Fruit fly (Drosophila melanogaster) whole organism, embryonic: ENCODE measurements around the gene CG1494.
A peak's percentile ranks its signal among the peaks of the same experiment; 100 is the strongest.

Experiments used
- B-H2 ChIP-seq: fragments of 200-800 bp; sonication (Bioruptor generic); optimal IDR thresholded peaks from 2 replicates; lab custom pipeline; 2018; ENCODE audit warnings: missing biosample characterization, mild to moderate bottlenecking, missing genetic modification characterization
- C15 ChIP-seq: fragments of 200-800 bp; sonication (Bioruptor generic); IDR thresholded peaks from 3 replicates; pipeline ENCODE4 v1.3.6; 2022; ENCODE audit warnings: missing biosample characterization, missing genetic modification characterization
- CG10147 ChIP-seq: fragments of 200-800 bp; sonication (Bioruptor generic); optimal IDR thresholded peaks from 2 replicates; lab custom pipeline; 2019; ENCODE audit warnings: missing biosample characterization, mild to moderate bottlenecking, missing genetic modification characterization, moderate library complexity
- CG1024 ChIP-seq: fragments of 200-800 bp; sonication (Bioruptor generic); IDR thresholded peaks from 2 replicates; pipeline ENCODE4 v1.3.6; 2022; ENCODE audit warnings: missing biosample characterization, missing genetic modification characterization
- CG11247 ChIP-seq: fragments of 200-800 bp; sonication (Bioruptor generic); IDR thresholded peaks from 2 replicates; pipeline ENCODE4 v1.3.6; 2022; ENCODE audit warnings: missing biosample characterization, missing genetic modification characterization
- CG12769 ChIP-seq: fragments of 200-800 bp; sonication (Bioruptor generic); optimal IDR thresholded peaks from 2 replicates; lab custom pipeline; 2019; ENCODE audit warnings: missing biosample characterization, mild to moderate bottlenecking, missing genetic modification characterization, moderate library complexity
- CG1602 ChIP-seq: fragments of 200-800 bp; sonication (Bioruptor generic); optimal IDR thresholded peaks from 3 replicates; lab custom pipeline; 2016; ENCODE audit warnings: missing biosample characterization, missing genetic modification characterization
- CG2199 ChIP-seq: fragments of 200-800 bp; sonication (Bioruptor generic); IDR thresholded peaks from 3 replicates; pipeline ENCODE4 v1.3.6; 2022; ENCODE audit warnings: missing biosample characterization, missing genetic modification characterization
- CG31388 ChIP-seq: fragments of 200-800 bp; sonication (Bioruptor generic); optimal IDR thresholded peaks from 2 replicates; lab custom pipeline; 2016; ENCODE audit warnings: missing biosample characterization, missing genetic modification characterization
- CG34224 ChIP-seq: fragments of 200-800 bp; sonication (Bioruptor generic); IDR thresholded peaks from 3 replicates; pipeline ENCODE4 v1.3.6; 2022; ENCODE audit warnings: missing biosample characterization, missing genetic modification characterization; ENCODE audit not compliant: partially characterized antibody
- CG4707 ChIP-seq: fragments of 200-800 bp; sonication (Bioruptor generic); optimal IDR thresholded peaks from 2 replicates; lab custom pipeline; 2018; ENCODE audit warnings: missing biosample characterization, mild to moderate bottlenecking, missing genetic modification characterization, moderate library complexity
- CG5953 ChIP-seq: fragments of 200-800 bp; sonication (Bioruptor generic); IDR thresholded peaks from 2 replicates; pipeline ENCODE4 v1.3.6; 2022; ENCODE audit warnings: missing biosample characterization, missing genetic modification characterization
- CG6683 ChIP-seq: fragments of 200-800 bp; sonication (Bioruptor generic); optimal IDR thresholded peaks from 2 replicates; lab custom pipeline; 2017; ENCODE audit warnings: missing biosample characterization, mild to moderate bottlenecking, missing genetic modification characterization, missing genetic modification reagents
- CG7928 ChIP-seq: fragments of 200-800 bp; sonication (Bioruptor generic); optimal IDR thresholded peaks from 2 replicates; lab custom pipeline; 2017; ENCODE audit warnings: missing biosample characterization, mild to moderate bottlenecking, missing genetic modification characterization
- CG7987 ChIP-seq: fragments of 200-800 bp; sonication (Bioruptor generic); optimal IDR thresholded peaks from 2 replicates; lab custom pipeline; 2018; ENCODE audit warnings: missing biosample characterization, mild to moderate bottlenecking, missing genetic modification characterization, moderate library complexity
- CG8478 ChIP-seq: fragments of >200 bp; optimal IDR thresholded peaks from 2 replicates; lab custom pipeline; 2018
- CG9932 ChIP-seq: fragments of 200-800 bp; sonication (Bioruptor generic); IDR thresholded peaks from 2 replicates; pipeline ENCODE4 v1.3.6; 2022; ENCODE audit warnings: missing biosample characterization, missing genetic modification characterization
- CkIIα-i1 ChIP-seq: fragments of 200-800 bp; sonication (Bioruptor generic); IDR thresholded peaks from 2 replicates; pipeline ENCODE4 v1.3.6; 2022; ENCODE audit warnings: missing biosample characterization, missing genetic modification characterization
- Dek ChIP-seq: fragments of 200-800 bp; sonication (Bioruptor generic); optimal IDR thresholded peaks from 3 replicates; lab custom pipeline; 2019; ENCODE audit warnings: missing biosample characterization, mild to moderate bottlenecking, missing genetic modification characterization, moderate library complexity
- Dfd ChIP-seq, 2 experiments: fragments of >200 bp; optimal IDR thresholded peaks; 2 replicates each; lab custom pipeline; 2017; ENCODE audit warnings: missing biosample characterization in 2 of 2, missing genetic modification characterization in 2 of 2
- Dll ChIP-seq: fragments of 200-800 bp; sonication (Bioruptor generic); IDR thresholded peaks from 4 replicates; pipeline ENCODE4 v1.3.6; 2022; ENCODE audit warnings: missing biosample characterization, missing genetic modification characterization; ENCODE audit not compliant: partially characterized antibody
- E2f1 ChIP-seq: fragments of 200-800 bp; sonication (Bioruptor generic); IDR thresholded peaks from 2 replicates; pipeline ENCODE4 v1.3.6; 2022; ENCODE audit warnings: missing biosample characterization, missing genetic modification characterization
- Ets65A ChIP-seq: fragments of 200-800 bp; sonication (Bioruptor generic); peaks from one replicate; lab custom pipeline; 2016; ENCODE audit warnings: missing biosample characterization, missing genetic modification characterization
- GATAe ChIP-seq: fragments of 200-800 bp; sonication (Bioruptor generic); conservative IDR thresholded peaks from 2 replicates; pipeline ENCODE4 v1.3.6; 2022; ENCODE audit warnings: missing biosample characterization, missing genetic modification characterization
- H15 ChIP-seq: fragments of 200-800 bp; sonication (Bioruptor generic); IDR thresholded peaks from 3 replicates; pipeline ENCODE4 v1.3.6; 2022; ENCODE audit warnings: missing biosample characterization, missing genetic modification characterization
- MESR4 ChIP-seq: fragments of 200-800 bp; sonication (Bioruptor generic); optimal IDR thresholded peaks from 2 replicates; lab custom pipeline; 2018; ENCODE audit warnings: missing biosample characterization, mild to moderate bottlenecking, missing genetic modification characterization, moderate library complexity
- NFAT ChIP-seq: fragments of 200-800 bp; sonication (Bioruptor generic); IDR thresholded peaks from 2 replicates; pipeline ENCODE4 v1.3.6; 2022; ENCODE audit warnings: missing biosample characterization, missing genetic modification characterization
- Ravus ChIP-seq: fragments of 200-800 bp; sonication (Bioruptor generic); IDR thresholded peaks from 2 replicates; pipeline ENCODE4 v1.3.6; 2022; ENCODE audit warnings: missing biosample characterization, missing genetic modification characterization
- Tbp ChIP-seq: fragments of >200 bp; optimal IDR thresholded peaks from 2 replicates; lab custom pipeline; 2018; ENCODE audit warnings: missing biosample characterization, missing genetic modification characterization
- aop ChIP-seq: fragments of 200-800 bp; sonication (Bioruptor generic); IDR thresholded peaks from 2 replicates; pipeline ENCODE4 v1.3.6; 2022; ENCODE audit warnings: missing biosample characterization, missing genetic modification characterization
- bab2 ChIP-seq: fragments of 200-800 bp; sonication (Bioruptor generic); optimal IDR thresholded peaks from 2 replicates; lab custom pipeline; 2016; ENCODE audit warnings: missing biosample characterization, missing genetic modification characterization
- bbx ChIP-seq: fragments of 200-800 bp; sonication (Bioruptor generic); IDR thresholded peaks from 2 replicates; pipeline ENCODE4 v1.3.6; 2022; ENCODE audit warnings: missing biosample characterization, missing genetic modification characterization; ENCODE audit not compliant: partially characterized antibody
- bigmax ChIP-seq: fragments of 200-800 bp; sonication (Bioruptor generic); optimal IDR thresholded peaks from 2 replicates; lab custom pipeline; 2018; ENCODE audit warnings: missing biosample characterization, mild to moderate bottlenecking, missing genetic modification characterization
- chn ChIP-seq: fragments of 200-800 bp; sonication (Bioruptor generic); optimal IDR thresholded peaks from 2 replicates; lab custom pipeline; 2016; ENCODE audit warnings: missing biosample characterization, missing genetic modification characterization
- ci ChIP-seq: fragments of 200-800 bp; sonication (Bioruptor generic); IDR thresholded peaks from 3 replicates; pipeline ENCODE4 v1.3.6; 2022; ENCODE audit warnings: missing biosample characterization, missing genetic modification characterization
- dmrt99B ChIP-seq: fragments of 200-800 bp; sonication (Bioruptor generic); optimal IDR thresholded peaks from 2 replicates; lab custom pipeline; 2018; ENCODE audit warnings: missing biosample characterization, mild to moderate bottlenecking, missing genetic modification characterization, moderate library complexity
- dysf ChIP-seq: fragments of 200-800 bp; sonication (Bioruptor generic); IDR thresholded peaks from 3 replicates; pipeline ENCODE4 v1.3.6; 2022; ENCODE audit warnings: missing biosample characterization, missing genetic modification characterization
- fd3F ChIP-seq: fragments of 200-800 bp; sonication (Bioruptor generic); optimal IDR thresholded peaks from 2 replicates; lab custom pipeline; 2018; ENCODE audit warnings: missing biosample characterization, mild to moderate bottlenecking, missing genetic modification characterization, moderate library complexity
- fd64A ChIP-seq: fragments of 200-800 bp; sonication (Bioruptor generic); optimal IDR thresholded peaks from 3 replicates; lab custom pipeline; 2018; ENCODE audit warnings: missing biosample characterization, mild to moderate bottlenecking, missing genetic modification characterization
- hth ChIP-seq: fragments of >200 bp; optimal IDR thresholded peaks from 2 replicates; lab custom pipeline; 2017; ENCODE audit warnings: inconsistent platforms
- jigr1 ChIP-seq: fragments of 200-800 bp; sonication (Bioruptor generic); IDR thresholded peaks from 3 replicates; pipeline ENCODE4 v1.3.6; 2022; ENCODE audit warnings: missing biosample characterization, missing genetic modification characterization
- lola ChIP-seq, 3 experiments: fragments of >200 bp in 2 of 3; fragments of 200-800 bp in 1 of 3; sonication (Bioruptor generic) in 1 of 3; optimal IDR thresholded peaks; 2 replicates each; lab custom pipeline; 2017 to 2019; ENCODE audit warnings: missing biosample characterization in 3 of 3, missing genetic modification characterization in 3 of 3, mild to moderate bottlenecking in 1 of 3, moderate library complexity in 1 of 3
- mam ChIP-seq: fragments of 200-800 bp; sonication (Bioruptor generic); optimal IDR thresholded peaks from 3 replicates; lab custom pipeline; 2016; ENCODE audit warnings: missing biosample characterization, missing genetic modification characterization
- pan ChIP-seq, 4 experiments: fragments of >200 bp in 3 of 4; fragments of 200-800 bp in 1 of 4; sonication (Bioruptor generic) in 1 of 4; optimal IDR thresholded peaks in 3 of 4; IDR thresholded peaks in 1 of 4; 2 replicates each; pipeline versions ENCODE4 v1.3.6 to Lab custom; 2017 to 2022; ENCODE audit warnings: missing biosample characterization in 2 of 4, missing genetic modification characterization in 2 of 4, mixed read lengths in 1 of 4
- pita ChIP-seq: fragments of 200-800 bp; sonication (Bioruptor generic); optimal IDR thresholded peaks from 2 replicates; lab custom pipeline; 2017; ENCODE audit warnings: missing biosample characterization, mild to moderate bottlenecking, missing genetic modification characterization
- ro ChIP-seq: fragments of 200-800 bp; sonication (Bioruptor generic); IDR thresholded peaks from 2 replicates; pipeline ENCODE4 v1.3.6; 2022; ENCODE audit warnings: missing biosample characterization, missing genetic modification characterization
- row ChIP-seq: fragments of 200-800 bp; sonication (Bioruptor generic); IDR thresholded peaks from 3 replicates; pipeline ENCODE4 v1.3.6; 2022; ENCODE audit warnings: missing biosample characterization, missing genetic modification characterization
- run ChIP-seq: fragments of 200-800 bp; sonication (Bioruptor generic); optimal IDR thresholded peaks from 3 replicates; lab custom pipeline; 2018; ENCODE audit warnings: missing biosample characterization, mild to moderate bottlenecking, missing genetic modification characterization
- sens ChIP-seq: fragments of 200-800 bp; sonication (Bioruptor generic); peaks from one replicate; lab custom pipeline; 2016; ENCODE audit warnings: missing biosample characterization, missing genetic modification characterization
- sim ChIP-seq: fragments of 200-800 bp; sonication (Bioruptor generic); IDR thresholded peaks from 2 replicates; pipeline ENCODE4 v1.3.6; 2022; ENCODE audit warnings: missing biosample characterization, missing genetic modification characterization
- slbo ChIP-seq: fragments of 200-800 bp; sonication (Bioruptor generic); IDR thresholded peaks from 2 replicates; pipeline ENCODE4 v1.3.6; 2022; ENCODE audit warnings: missing biosample characterization, missing genetic modification characterization

Gene CG1494

DNA sequence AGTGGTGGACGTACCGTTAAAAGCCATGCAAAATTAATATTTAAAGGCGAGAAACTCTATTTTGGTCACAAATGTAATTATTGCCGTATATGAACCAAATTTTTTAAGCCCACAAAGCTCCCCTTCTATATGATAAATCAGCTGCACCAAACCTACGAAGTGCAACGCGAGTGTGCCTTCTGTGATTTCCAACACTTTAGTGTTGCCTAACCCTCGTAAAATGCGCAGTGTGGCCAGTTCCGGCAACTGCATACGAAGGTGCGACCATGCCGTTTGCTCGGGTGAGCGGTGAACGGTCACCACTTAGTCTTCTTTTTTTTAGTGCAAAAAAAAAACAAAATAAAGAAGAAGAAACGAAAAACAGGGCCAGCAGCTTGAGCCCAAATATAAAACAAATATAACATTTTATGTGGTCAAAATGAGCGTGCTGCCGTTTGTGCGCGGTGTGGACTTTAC lies 54.4 kb downstream of the CG1494 start, which contains the start of the genes tty and fliI (continued):
- TF ChIP-seq aop (GFP tag; lab: Robert Waterston, UW) (peak; percentile 60; the same call in 1 of the 2 replicates), CG8478 (lab: Kevin White, UChicago) (no peak), dysf (peak; percentile 91), CG1024 (GFP tag; lab: Robert Waterston, UW) (peak; percentile 72), Ets65A (peak; percentile 99), E2f1 (GFP tag; lab: Robert Waterston, UW) (peak; percentile 87), sens (GFP tag; lab: Kevin White, UChicago) (peak; percentile 97), MESR4 (GFP tag; lab: Kevin White, UChicago) (peak; percentile 70), CkIIα-i1 (GFP tag; lab: Robert Waterston, UW) (0 out of 2 replicates have a peak, but pooled peaks have one; percentile 25), CG12769 (tag; lab: Kevin White, UChicago) (peak; percentile 86), C15 (GFP tag; lab: Robert Waterston, UW) (0 out of 3 replicates have a peak, but pooled peaks have one; percentile 45), dmrt99B (tag; lab: Kevin White, UChicago) (peak; percentile 80), CG7987 (GFP tag; lab: Kevin White, UChicago) (peak; percentile 69), run (tag; lab: Kevin White, UChicago) (peak; percentile 20), Dek (tag; lab: Kevin White, UChicago) (peak; percentile 78), CG10147 (GFP tag; lab: Kevin White, UChicago) (peak; percentile 61), bigmax (GFP tag; lab: Kevin White, UChicago) (peak; percentile 60), H15 (GFP tag; lab: Robert Waterston, UW) (peak; percentile 85), ro (GFP tag; lab: Robert Waterston, UW) (peak; percentile 65), B-H2 (GFP tag; lab: Kevin White, UChicago) (peak; percentile 39), fd64A (peak; percentile 28), CG1602 (GFP tag; lab: Kevin White, UChicago) (peak; percentile 80), mam (GFP tag; lab: Kevin White, UChicago) (peak; percentile 92), row (GFP tag; lab: Robert Waterston, UW) (peak; percentile 91), CG11247 (GFP tag; lab: Robert Waterston, UW) (peak; percentile 90), Dll (GFP tag; lab: Robert Waterston, UW) (0 out of 4 replicates have a peak, but pooled peaks have one; percentile 24), pita (no peak), CG31388 (peak; percentile 34), sim (GFP tag; lab: Robert Waterston, UW) (peak; percentile 59; the same call in 1 of the 2 replicates), bbx (GFP tag; lab: Robert Waterston, UW) (peak; percentile 20; the same call in 1 of the 2 replicates), GATAe (GFP tag; lab: Robert Waterston, UW) (peak; percentile 45; the same call in 1 of the 2 replicates), CG4707 (no peak), CG6683 (GFP tag; lab: Kevin White, UChicago) (peak; percentile 30), ci (peak; percentile 95), NFAT (GFP tag; lab: Robert Waterston, UW) (peak; percentile 90), bab2 (GFP tag; lab: Kevin White, UChicago) (peak; percentile 81), pan (optimal IDR thresholded peaks at IDR 0.05; lab: Kevin White, UChicago) (no peak), pan (GFP tag; optimal IDR thresholded peaks at IDR 0.05 in 1 of 2, IDR thresholded peaks at IDR 0.05 in 1 of 2) (peak in 1 of 2 experiments; percentile 90), Ravus (GFP tag; lab: Robert Waterston, UW) (peak; percentile 63), CG9932 (GFP tag; lab: Robert Waterston, UW) (peak; percentile 91), slbo (GFP tag; lab: Robert Waterston, UW) (peak; percentile 95), lola (GFP tag; optimal IDR thresholded peaks at IDR 0.05; lab: Kevin White, UChicago) (peak in 1 of 3 experiments; percentile 41), Tbp (GFP tag; lab: Kevin White, UChicago) (no peak), jigr1 (GFP tag; lab: Robert Waterston, UW) (peak; percentile 78; the same call in 2 of the 3 replicates), CG34224 (GFP tag; lab: Robert Waterston, UW) (no peak), CG5953 (peak; percentile 69; the same call in 1 of the 2 replicates), chn (GFP tag; lab: Kevin White, UChicago) (peak; percentile 92), CG2199 (GFP tag; lab: Robert Waterston, UW) (peak; percentile 78), CG7928 (GFP tag; lab: Kevin White, UChicago) (peak; percentile 46), fd3F (peak; percentile 67), Dfd (GFP tag; optimal IDR thresholded peaks at IDR 0.05; lab: Kevin White, UChicago) (no peak), hth (lab: Kevin White, UChicago) (no peak)
